Worm (Caenorhabditis elegans) whole organism, L4 larva: Measurements from ENCODE around the gene lron-13.

ENCODE experiments used
- R02D3.7 ChIP-seq: fragments of 150-350 bp; sonication (generic microtip); optimal IDR thresholded peaks from 3 replicates; lab custom pipeline; 2014; ENCODE audit warnings: missing biosample characterization, missing genetic modification characterization
- ceh-20 ChIP-seq: fragments of 200-800 bp; sonication (Bioruptor generic); IDR thresholded peaks from 2 replicates; pipeline ENCODE4 v1.3.6; 2022; ENCODE audit warnings: missing genetic modification reagents, missing genetic modification characterization, missing compliant biosample characterization
- ceh-82 ChIP-seq: sonication (generic microtip); optimal IDR thresholded peaks from 2 replicates; lab custom pipeline; 2017; ENCODE audit warnings: missing biosample characterization, missing genetic modification characterization
- ces-1 ChIP-seq: fragments of 150-350 bp; sonication (generic microtip); optimal IDR thresholded peaks from 4 replicates; lab custom pipeline; 2014; ENCODE audit warnings: missing biosample characterization, missing genetic modification reagents, missing genetic modification characterization
- cey-2 ChIP-seq: sonication (generic microtip); optimal IDR thresholded peaks from 3 replicates; lab custom pipeline; 2017; ENCODE audit warnings: missing genetic modification characterization, mild to moderate bottlenecking, missing compliant biosample characterization, antibody characterized with exemption, borderline replicate concordance; ENCODE audit not compliant: insufficient read depth
- fos-1 ChIP-seq: fragments of 150-350 bp; optimal IDR thresholded peaks from 2 replicates; lab custom pipeline; 2014; ENCODE audit warnings: missing biosample characterization, missing genetic modification characterization
- hlh-30 ChIP-seq: sonication (generic microtip); optimal IDR thresholded peaks from 2 replicates; lab custom pipeline; 2017; ENCODE audit warnings: antibody characterized with exemption, mild to moderate bottlenecking, missing genetic modification characterization, missing compliant biosample characterization; ENCODE audit not compliant: insufficient read depth
- lin-39 ChIP-seq: fragments of 150-350 bp; optimal IDR thresholded peaks from 2 replicates; lab custom pipeline; 2014; ENCODE audit warnings: missing biosample characterization, missing genetic modification reagents, missing genetic modification characterization
- nhr-237 ChIP-seq: sonication (generic microtip); optimal IDR thresholded peaks from 2 replicates; lab custom pipeline; 2017; ENCODE audit warnings: missing biosample characterization, missing genetic modification characterization
- pqm-1 ChIP-seq: sonication (generic microtip); optimal IDR thresholded peaks from 2 replicates; lab custom pipeline; 2017; ENCODE audit warnings: missing biosample characterization, missing genetic modification characterization
- rbr-2 ChIP-seq: sonication (generic microtip); optimal IDR thresholded peaks from 2 replicates; lab custom pipeline; 2016; ENCODE audit warnings: missing genotype, missing genetic modification characterization, missing compliant biosample characterization

DNA sequence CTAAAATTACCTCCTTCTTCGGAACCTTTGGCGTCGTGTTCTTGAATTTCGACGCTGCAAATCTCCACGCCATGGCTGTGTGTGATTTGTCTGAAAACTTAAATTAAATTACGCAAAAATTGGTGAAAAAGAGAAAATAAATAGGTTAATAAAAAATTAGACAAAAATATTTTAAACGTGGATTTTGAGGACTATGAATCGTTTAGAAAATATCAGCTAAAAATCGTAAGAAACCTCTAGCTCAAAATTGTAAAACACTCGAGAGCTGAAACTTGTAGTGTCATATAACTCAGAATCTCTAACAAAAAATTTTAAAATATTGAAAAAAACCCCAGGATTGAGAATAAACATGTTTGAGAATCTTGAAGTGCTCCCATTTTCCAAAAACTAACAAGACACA lies 3.2 kb upstream of the lron-13 start, which contains the start of gene pod-1:
- TF ChIP-seq ces-1 (GFP tag; lab: Kevin White, UChicago) (no peak), cey-2 (tag; lab: Kevin White, UChicago) (no peak), ceh-82 (tag; lab: Kevin White, UChicago) (no peak), rbr-2 (tag; lab: Kevin White, UChicago) (no peak), lin-39 (tag; lab: Kevin White, UChicago) (no peak), nhr-237 (tag; lab: Kevin White, UChicago) (no peak), R02D3.7 (tag; lab: Kevin White, UChicago) (no peak), hlh-30 (no peak), pqm-1 (tag; lab: Kevin White, UChicago) (no peak), fos-1 (tag; lab: Kevin White, UChicago) (no peak), ceh-20 (GFP tag; lab: Robert Waterston, UW) (no peak)
